Worm (Caenorhabditis elegans): ENCODE measurements around the gene sre-30.

- TF ChIP-seq ama-1 (optimal IDR thresholded peaks at IDR 0.05) (no peak), scrt-1 (GFP tag; IDR thresholded peaks at IDR 0.05) (no peak), sea-1 (GFP tag; conservative IDR thresholded peaks at IDR 0.05) (no peak), flt-1 (GFP tag; IDR thresholded peaks at IDR 0.05) (no peak), hmbx-1 (tag; optimal IDR thresholded peaks at IDR 0.05) (no peak), pes-1 (GFP tag; IDR thresholded peaks at IDR 0.05) (no peak), ceh-13 (GFP tag; optimal IDR thresholded peaks at IDR 0.05) (no peak), tbx-37 (GFP tag; conservative IDR thresholded peaks at IDR 0.05) (no peak), tbx-11 (GFP tag; IDR thresholded peaks at IDR 0.05) (no peak), hmg-4 (GFP tag; optimal IDR thresholded peaks at IDR 0.05) (no peak), ets-7 (tag; optimal IDR thresholded peaks at IDR 0.05) (no peak), F13C5.2 (tag; optimal IDR thresholded peaks at IDR 0.05) (no peak)
Observed at ce11 chrII:12429743-12430142, 23.4 kb upstream of the sre-30 start, which contains the start of gene Y57A10C.8.

All from whole organism, early embryonic.